Worm (Caenorhabditis elegans) whole organism, L4/young adult: ENCODE measurements around the gene C53D6.4.

Experiments used
- W03F9.2 ChIP-seq: fragments of 150-350 bp; optimal IDR thresholded peaks from 2 replicates; lab custom pipeline; 2014; ENCODE audit warnings: missing biosample characterization, missing genetic modification characterization
- dao-5 ChIP-seq: sonication (generic microtip); optimal IDR thresholded peaks from 2 replicates; lab custom pipeline; 2016; ENCODE audit warnings: missing genotype, missing genetic modification characterization, moderate library complexity, missing compliant biosample characterization

DNA sequence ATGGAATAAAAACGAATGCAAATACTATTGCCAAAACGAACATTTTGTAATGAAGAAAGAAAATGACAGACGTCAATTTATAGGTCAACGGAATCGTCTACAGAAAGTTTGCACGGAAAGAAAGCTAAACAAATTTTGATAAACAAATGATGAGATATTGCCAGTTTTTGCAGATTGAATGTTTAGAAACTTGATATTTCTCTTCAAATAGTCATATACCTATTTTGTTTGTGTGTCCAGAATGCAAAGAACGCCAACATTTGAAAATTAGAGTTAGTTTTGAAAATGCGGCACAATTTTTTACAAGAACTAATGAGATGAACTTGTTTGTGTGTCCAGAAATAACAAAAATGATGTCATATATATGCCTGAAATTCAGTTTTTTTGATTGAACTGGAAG lies 24.5 kb upstream of the C53D6.4 start, which contains the start of gene Y73F4A.1:
- TF ChIP-seq W03F9.2 (tag; lab: Kevin White, UChicago) (no peak), dao-5 (tag; lab: Kevin White, UChicago) (no peak)
